Worm (Caenorhabditis elegans): ENCODE measurements around the gene R105.5.

Gene R105.5

DNA sequence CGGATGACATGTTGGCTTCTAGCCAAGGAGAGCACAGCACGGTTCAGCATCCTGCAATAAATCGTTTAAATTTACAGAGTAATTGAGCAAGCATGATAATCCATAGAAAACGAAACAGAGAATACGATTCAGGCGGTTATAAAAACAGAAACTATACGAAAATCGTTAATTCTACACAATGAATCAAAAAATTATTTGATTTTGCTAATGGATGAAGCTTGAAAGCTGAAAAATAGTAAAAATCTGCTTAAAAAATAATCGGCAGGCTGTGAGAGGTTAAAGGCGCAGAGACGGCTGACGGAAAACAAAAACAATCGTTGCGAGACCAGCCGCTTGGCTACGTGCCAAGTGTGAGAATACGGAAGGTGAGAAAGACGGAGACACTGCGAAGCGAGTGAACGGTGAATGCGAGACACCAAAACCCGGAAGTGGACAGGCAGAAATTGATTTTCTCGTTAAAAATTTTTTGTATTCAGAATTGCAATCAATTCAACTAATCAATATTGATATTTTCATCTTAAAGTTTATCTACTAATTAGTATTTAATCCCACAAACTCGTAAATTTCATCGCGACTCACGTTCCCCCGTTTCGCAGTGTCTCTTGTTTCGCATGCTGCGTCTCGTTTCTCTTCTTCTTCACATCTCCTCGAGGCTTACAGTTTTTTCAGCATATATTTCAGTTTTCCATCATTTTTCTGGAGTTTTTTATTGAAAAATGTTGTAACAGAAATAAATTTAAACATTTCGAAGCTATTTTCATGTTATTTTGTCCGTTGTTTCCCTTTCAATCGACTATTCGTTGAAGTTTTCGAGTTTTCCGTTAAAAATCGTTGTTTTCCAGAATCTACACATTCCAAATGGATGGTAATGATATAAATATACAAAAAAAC is 24.3 kb downstream of the R105.5 start, which contains the start of the genes F29B9.11 and jmjd-1.2 (continued):
- TF ChIP-seq ces-1 (GFP tag; optimal IDR thresholded peaks at IDR 0.05) (no peak), skn-1 (tag; optimal IDR thresholded peaks at IDR 0.05) (peak; percentile 79), nhr-76 (tag; optimal IDR thresholded peaks at IDR 0.05) (no peak), unc-30 (tag; optimal IDR thresholded peaks at IDR 0.05) (no peak), F16B12.6 (tag; optimal IDR thresholded peaks at IDR 0.05) (peak; percentile 29), isw-1 (GFP tag; IDR thresholded peaks at IDR 0.05) (peak; percentile 93), fkh-10 (GFP tag; optimal IDR thresholded peaks at IDR 0.05) (peak; percentile 85), ztf-4 (tag; optimal IDR thresholded peaks at IDR 0.05) (peak; percentile 79), rnt-1 (tag; optimal IDR thresholded peaks at IDR 0.05) (peak; percentile 95), unc-130 (tag; optimal IDR thresholded peaks at IDR 0.05) (peak; percentile 94), xbp-1 (tag; optimal IDR thresholded peaks at IDR 0.05) (peak; percentile 95), nhr-11 (tag; optimal IDR thresholded peaks at IDR 0.05) (peak; percentile 80), jun-1 (tag; optimal IDR thresholded peaks at IDR 0.05) (peak; percentile 83), nhr-28 (tag; optimal IDR thresholded peaks at IDR 0.05) (no peak), sptf-1 (tag; optimal IDR thresholded peaks at IDR 0.05) (no peak), sup-37 (GFP tag; optimal IDR thresholded peaks at IDR 0.05) (peak; percentile 68), nhr-12 (tag; optimal IDR thresholded peaks at IDR 0.05) (no peak), nhr-19 (GFP tag; conservative IDR thresholded peaks at IDR 0.05) (peak; percentile 90), lin-13 (GFP tag; optimal IDR thresholded peaks at IDR 0.05) (peak; percentile 86), unc-62 (GFP tag; optimal IDR thresholded peaks at IDR 0.05) (no peak), ceh-63 (GFP tag; optimal IDR thresholded peaks at IDR 0.05) (peak; percentile 86), elt-3 (tag; optimal IDR thresholded peaks at IDR 0.05) (peak in 2 of 6 experiments; percentile 31 to 51), dpl-1 (GFP tag; optimal IDR thresholded peaks at IDR 0.05) (peak; percentile 72 to 78 (median 77)), unc-86 (tag; optimal IDR thresholded peaks at IDR 0.05) (peak; percentile 94), C16A3.4 (tag; optimal IDR thresholded peaks at IDR 0.05) (peak; percentile 80), mdl-1 (tag; optimal IDR thresholded peaks at IDR 0.05) (peak in 1 of 2 experiments; percentile 72), ceh-82 (tag; optimal IDR thresholded peaks at IDR 0.05) (peak; percentile 64 to 90 (median 82)), Y116A8C.19 (tag; optimal IDR thresholded peaks at IDR 0.05; ENCODE audit: borderline replicate concordance) (peak; percentile 74), efl-3 (GFP tag; optimal IDR thresholded peaks at IDR 0.05) (peak; percentile 15), unc-98 (GFP tag; IDR thresholded peaks at IDR 0.05) (peak; percentile 98), lin-39 (tag; optimal IDR thresholded peaks at IDR 0.05) (peak; percentile 73), nhr-85 (tag) (peak; percentile 98), lin-14 (GFP tag; optimal IDR thresholded peaks at IDR 0.05) (peak; percentile 95), aha-1 (tag; optimal IDR thresholded peaks at IDR 0.05) (peak; percentile 89), efl-1 (optimal IDR thresholded peaks at IDR 0.05) (peak; percentile 87 to 91), efl-1 (GFP tag; optimal IDR thresholded peaks at IDR 0.05 in 1 of 2) (peak; percentile 68 to 97), fkh-8 (tag; optimal IDR thresholded peaks at IDR 0.05) (peak; percentile 99), pag-3 (tag; optimal IDR thresholded peaks at IDR 0.05; ENCODE audit: borderline replicate concordance, insufficient read depth) (no peak), irx-1 (tag; optimal IDR thresholded peaks at IDR 0.05) (peak; percentile 82), grh-1 (GFP tag; IDR thresholded peaks at IDR 0.05) (peak; percentile 74), ceh-8 (GFP tag; optimal IDR thresholded peaks at IDR 0.05) (peak; percentile 42), hpl-2 (GFP tag; optimal IDR thresholded peaks at IDR 0.05) (peak; percentile 86), ama-1 (optimal IDR thresholded peaks at IDR 0.05) (peak; percentile 57), mab-9 (GFP tag; IDR thresholded peaks at IDR 0.05) (peak; percentile 78), nhr-84 (tag; optimal IDR thresholded peaks at IDR 0.05) (peak; percentile 27), hlh-4 (tag; optimal IDR thresholded peaks at IDR 0.05) (no peak), nhr-90 (tag; optimal IDR thresholded peaks at IDR 0.05; ENCODE audit: poor library complexity) (peak; percentile 97), snu-23 (GFP tag; optimal IDR thresholded peaks at IDR 0.05) (peak; percentile 97), nhr-237 (tag; optimal IDR thresholded peaks at IDR 0.05) (peak; percentile 80), mep-1 (tag; optimal IDR thresholded peaks at IDR 0.05) (peak; percentile 62), blmp-1 (tag; optimal IDR thresholded peaks at IDR 0.05) (peak; percentile 60), ets-5 (GFP tag; IDR thresholded peaks at IDR 0.05) (no peak)

Measured in whole organism, L1 larva.